Fruit fly (Drosophila melanogaster) whole organism, embryonic: Measurements from ENCODE around the gene Cyt-c-d.

Experiments used
- ATbp ChIP-seq: fragments of 200-800 bp; sonication (Bioruptor generic); optimal IDR thresholded peaks from 2 replicates; lab custom pipeline; 2017; ENCODE audit warnings: missing biosample characterization, mild to moderate bottlenecking, missing genetic modification characterization, missing genetic modification reagents
- CG1024 ChIP-seq: fragments of 200-800 bp; sonication (Bioruptor generic); IDR thresholded peaks from 2 replicates; pipeline ENCODE4 v1.3.6; 2022; ENCODE audit warnings: missing biosample characterization, missing genetic modification characterization
- CG10267 ChIP-seq: fragments of 200-800 bp; sonication (Bioruptor generic); optimal IDR thresholded peaks from 2 replicates; lab custom pipeline; 2018; ENCODE audit warnings: missing biosample characterization, mild to moderate bottlenecking, missing genetic modification characterization, moderate library complexity
- CG10959 ChIP-seq: fragments of 200-800 bp; sonication (Bioruptor generic); IDR thresholded peaks from 2 replicates; pipeline ENCODE4 v1.3.6; 2022; ENCODE audit warnings: missing biosample characterization, missing genetic modification characterization
- CG11085 ChIP-seq: fragments of 200-800 bp; sonication (Bioruptor generic); IDR thresholded peaks from 2 replicates; pipeline ENCODE4 v1.3.6; 2022; ENCODE audit warnings: missing biosample characterization, missing genetic modification characterization
- CG11504 ChIP-seq: fragments of 200-800 bp; sonication (Bioruptor generic); optimal IDR thresholded peaks from 3 replicates; lab custom pipeline; 2019; ENCODE audit warnings: missing biosample characterization, mild to moderate bottlenecking, missing genetic modification characterization, moderate library complexity
- CG11560 ChIP-seq: fragments of 200-800 bp; sonication (Bioruptor generic); IDR thresholded peaks from 3 replicates; pipeline ENCODE4 v1.3.6; 2022; ENCODE audit warnings: missing biosample characterization, missing genetic modification characterization
- CG11695 ChIP-seq: fragments of 200-800 bp; sonication (Bioruptor generic); IDR thresholded peaks from 3 replicates; pipeline ENCODE4 v1.3.6; 2022; ENCODE audit warnings: missing biosample characterization, missing genetic modification characterization
- CG12104 ChIP-seq: fragments of 200-800 bp; sonication (Bioruptor generic); optimal IDR thresholded peaks from 3 replicates; lab custom pipeline; 2016; ENCODE audit warnings: missing biosample characterization, missing genetic modification characterization
- CG13296 ChIP-seq: fragments of 200-800 bp; sonication (Bioruptor generic); optimal IDR thresholded peaks from 3 replicates; lab custom pipeline; 2018; ENCODE audit warnings: missing biosample characterization, mild to moderate bottlenecking, missing genetic modification characterization
- CG1602 ChIP-seq: fragments of 200-800 bp; sonication (Bioruptor generic); optimal IDR thresholded peaks from 3 replicates; lab custom pipeline; 2016; ENCODE audit warnings: missing biosample characterization, missing genetic modification characterization
- CG17186 ChIP-seq: fragments of 200-800 bp; sonication (Bioruptor generic); optimal IDR thresholded peaks from 3 replicates; lab custom pipeline; 2017; ENCODE audit warnings: missing biosample characterization, missing genetic modification reagents, missing genetic modification characterization
- CG1792 ChIP-seq: fragments of 200-800 bp; sonication (Bioruptor generic); optimal IDR thresholded peaks from 2 replicates; lab custom pipeline; 2016; ENCODE audit warnings: missing biosample characterization, missing genetic modification characterization
- CG18262 ChIP-seq: fragments of 200-800 bp; optimal IDR thresholded peaks from 3 replicates; lab custom pipeline; 2019; ENCODE audit warnings: missing biosample characterization, mild to moderate bottlenecking, missing genetic modification characterization, moderate library complexity
- CG18764 ChIP-seq: fragments of 200-800 bp; sonication (Bioruptor generic); optimal IDR thresholded peaks from 3 replicates; lab custom pipeline; 2016; ENCODE audit warnings: missing biosample characterization, missing genetic modification characterization
- CG30403 ChIP-seq: fragments of 200-800 bp; sonication (Bioruptor generic); optimal IDR thresholded peaks from 3 replicates; lab custom pipeline; 2016; ENCODE audit warnings: missing biosample characterization, missing genetic modification characterization
- CG32767 ChIP-seq: fragments of 200-800 bp; sonication (Bioruptor generic); IDR thresholded peaks from 2 replicates; pipeline ENCODE4 v1.3.6; 2022; ENCODE audit warnings: missing biosample characterization, missing genetic modification characterization
- CG33213 ChIP-seq: fragments of 200-800 bp; sonication (Bioruptor generic); optimal IDR thresholded peaks from 3 replicates; lab custom pipeline; 2016; ENCODE audit warnings: missing biosample characterization, missing genetic modification characterization
- CG34422 ChIP-seq: fragments of 200-800 bp; sonication (Bioruptor generic); IDR thresholded peaks from 3 replicates; pipeline ENCODE4 v1.3.6; 2022; ENCODE audit warnings: missing biosample characterization, missing genetic modification characterization
- CG3847 ChIP-seq: fragments of 200-800 bp; sonication (Bioruptor generic); IDR thresholded peaks from 2 replicates; pipeline ENCODE4 v1.3.6; 2022; ENCODE audit warnings: missing biosample characterization, missing genetic modification characterization
- CG7745 ChIP-seq: fragments of 200-800 bp; sonication (Bioruptor generic); optimal IDR thresholded peaks from 2 replicates; lab custom pipeline; 2018; ENCODE audit warnings: missing biosample characterization, mild to moderate bottlenecking, missing genetic modification characterization, moderate library complexity
- CG7987 ChIP-seq: fragments of 200-800 bp; sonication (Bioruptor generic); optimal IDR thresholded peaks from 2 replicates; lab custom pipeline; 2018; ENCODE audit warnings: missing biosample characterization, mild to moderate bottlenecking, missing genetic modification characterization, moderate library complexity
- CG9437 ChIP-seq: fragments of 200-800 bp; sonication (Bioruptor generic); optimal IDR thresholded peaks from 2 replicates; lab custom pipeline; 2018; ENCODE audit warnings: missing biosample characterization, mild to moderate bottlenecking, missing genetic modification characterization
- Doc3 ChIP-seq: fragments of 200-800 bp; sonication (Bioruptor generic); IDR thresholded peaks from 3 replicates; pipeline ENCODE4 v1.3.6; 2022; ENCODE audit warnings: missing biosample characterization, missing genetic modification characterization; ENCODE audit not compliant: partially characterized antibody
- Ets65A ChIP-seq: fragments of 200-800 bp; sonication (Bioruptor generic); peaks from one replicate; lab custom pipeline; 2016; ENCODE audit warnings: missing biosample characterization, missing genetic modification characterization
- GATAe ChIP-seq: fragments of 200-800 bp; sonication (Bioruptor generic); conservative IDR thresholded peaks from 2 replicates; pipeline ENCODE4 v1.3.6; 2022; ENCODE audit warnings: missing biosample characterization, missing genetic modification characterization
- H15 ChIP-seq: fragments of 200-800 bp; sonication (Bioruptor generic); IDR thresholded peaks from 3 replicates; pipeline ENCODE4 v1.3.6; 2022; ENCODE audit warnings: missing biosample characterization, missing genetic modification characterization
- HLH4C ChIP-seq: fragments of 200-800 bp; sonication (Bioruptor generic); IDR thresholded peaks from 3 replicates; pipeline ENCODE4 v1.3.6; 2022; ENCODE audit warnings: missing biosample characterization, missing genetic modification characterization; ENCODE audit not compliant: partially characterized antibody
- MESR4 ChIP-seq: fragments of 200-800 bp; sonication (Bioruptor generic); optimal IDR thresholded peaks from 2 replicates; lab custom pipeline; 2018; ENCODE audit warnings: missing biosample characterization, mild to moderate bottlenecking, missing genetic modification characterization, moderate library complexity
- Max ChIP-seq: fragments of 200-800 bp; sonication (Bioruptor generic); optimal IDR thresholded peaks from 2 replicates; lab custom pipeline; 2016; ENCODE audit warnings: missing biosample characterization, mild to moderate bottlenecking, missing genetic modification characterization
- Rx ChIP-seq: fragments of 200-800 bp; sonication (Bioruptor generic); IDR thresholded peaks from 2 replicates; pipeline ENCODE4 v1.3.6; 2022; ENCODE audit warnings: missing biosample characterization, missing genetic modification characterization
- Scr ChIP-seq: fragments of 200-800 bp; sonication (Bioruptor generic); IDR thresholded peaks from 2 replicates; pipeline ENCODE4 v1.3.6; 2022; ENCODE audit warnings: missing biosample characterization, missing genetic modification characterization; ENCODE audit not compliant: partially characterized antibody
- Spps ChIP-seq: fragments of 200-800 bp; sonication (Bioruptor generic); optimal IDR thresholded peaks from 2 replicates; lab custom pipeline; 2018; ENCODE audit warnings: missing biosample characterization, mild to moderate bottlenecking, missing genetic modification characterization
- Stat92E ChIP-seq, 3 experiments: fragments of >200 bp in 2 of 3; fragments of 200-800 bp in 1 of 3; sonication (Bioruptor generic) in 1 of 3; optimal IDR thresholded peaks; 2 replicates each; lab custom pipeline; 2017 to 2019; ENCODE audit warnings: missing biosample characterization in 3 of 3, missing genetic modification characterization in 3 of 3, mild to moderate bottlenecking in 1 of 3, moderate library complexity in 1 of 3
- btn ChIP-seq: fragments of 200-800 bp; sonication (Bioruptor generic); optimal IDR thresholded peaks from 2 replicates; lab custom pipeline; 2016; ENCODE audit warnings: missing biosample characterization, missing genetic modification characterization
- caup ChIP-seq: fragments of 200-800 bp; sonication (Bioruptor generic); optimal IDR thresholded peaks from 3 replicates; lab custom pipeline; 2017; ENCODE audit warnings: missing biosample characterization, mild to moderate bottlenecking, missing genetic modification characterization, moderate library complexity; ENCODE audit not compliant: severe bottlenecking
- chinmo ChIP-seq: fragments of 200-800 bp; sonication (Bioruptor generic); IDR thresholded peaks from 4 replicates; pipeline ENCODE4 v1.3.6; 2022; ENCODE audit warnings: missing biosample characterization, missing genetic modification characterization; ENCODE audit not compliant: partially characterized antibody
- dysf ChIP-seq: fragments of 200-800 bp; sonication (Bioruptor generic); IDR thresholded peaks from 3 replicates; pipeline ENCODE4 v1.3.6; 2022; ENCODE audit warnings: missing biosample characterization, missing genetic modification characterization
- eve ChIP-seq, 2 experiments: fragments of >200 bp; optimal IDR thresholded peaks; 2 replicates each; lab custom pipeline; 2017; ENCODE audit warnings: missing biosample characterization in 2 of 2, missing genetic modification characterization in 2 of 2
- fru ChIP-seq: fragments of >200 bp; optimal IDR thresholded peaks from 2 replicates; lab custom pipeline; 2017
- inv ChIP-seq: fragments of 200-800 bp; sonication (Bioruptor generic); IDR thresholded peaks from 2 replicates; pipeline ENCODE4 v1.3.6; 2022; ENCODE audit warnings: missing biosample characterization, missing genetic modification characterization; ENCODE audit not compliant: partially characterized antibody
- nerfin-1 ChIP-seq: fragments of 200-800 bp; sonication (Bioruptor generic); optimal IDR thresholded peaks from 3 replicates; lab custom pipeline; 2019; ENCODE audit warnings: missing biosample characterization, mild to moderate bottlenecking, missing genetic modification characterization, moderate library complexity
- nerfin-2 ChIP-seq: fragments of 200-800 bp; sonication (Bioruptor generic); IDR thresholded peaks from 2 replicates; pipeline ENCODE4 v1.3.6; 2022; ENCODE audit warnings: missing biosample characterization, missing genetic modification characterization; ENCODE audit not compliant: partially characterized antibody
- onecut ChIP-seq: fragments of 200-800 bp; sonication (Bioruptor generic); IDR thresholded peaks from 2 replicates; pipeline ENCODE4 v1.3.6; 2022; ENCODE audit warnings: missing biosample characterization, missing genetic modification characterization
- slou ChIP-seq: fragments of 200-800 bp; sonication (Bioruptor generic); optimal IDR thresholded peaks from 3 replicates; lab custom pipeline; 2016; ENCODE audit warnings: missing biosample characterization, missing genetic modification characterization
- unc-4 ChIP-seq: fragments of 200-800 bp; sonication (Bioruptor generic); IDR thresholded peaks from 2 replicates; pipeline ENCODE4 v1.3.6; 2022; ENCODE audit warnings: missing biosample characterization, missing genetic modification characterization; ENCODE audit not compliant: partially characterized antibody
- wek ChIP-seq: fragments of 200-800 bp; sonication (Bioruptor generic); optimal IDR thresholded peaks from 3 replicates; lab custom pipeline; 2018; ENCODE audit warnings: missing biosample characterization, mild to moderate bottlenecking, missing genetic modification characterization, moderate library complexity
- zen ChIP-seq: fragments of 200-800 bp; sonication (Bioruptor generic); optimal IDR thresholded peaks from 3 replicates; lab custom pipeline; 2018; ENCODE audit warnings: missing biosample characterization, mild to moderate bottlenecking, missing genetic modification characterization, moderate library complexity

Gene Cyt-c-d

dm6 chr2L:16743055-16743805 lies 27.5 kb downstream of the Cyt-c-d start, which contains the start of the genes LSm7 and BuGZ (continued):
- TF ChIP-seq dysf (no peak), eve (GFP tag; optimal IDR thresholded peaks at IDR 0.05; lab: Kevin White, UChicago) (no peak), Doc3 (GFP tag; lab: Robert Waterston, UW) (peak; percentile 49; the same call in 2 of the 3 replicates), Max (GFP tag; lab: Kevin White, UChicago) (peak; percentile 48), nerfin-2 (GFP tag; lab: Robert Waterston, UW) (peak; percentile 43; the same call in 1 of the 2 replicates), fru (no peak), CG9437 (GFP tag; lab: Kevin White, UChicago) (peak; percentile 45), CG13296 (GFP tag; lab: Kevin White, UChicago) (peak; percentile 35), wek (GFP tag; lab: Kevin White, UChicago) (no peak), CG34422 (GFP tag; lab: Robert Waterston, UW) (peak; percentile 22; the same call in 1 of the 3 replicates), zen (tag; lab: Kevin White, UChicago) (peak; percentile 68), CG1792 (GFP tag; lab: Kevin White, UChicago) (no peak), CG10959 (GFP tag; lab: Robert Waterston, UW) (no peak), MESR4 (GFP tag; lab: Kevin White, UChicago) (peak; percentile 98), CG30403 (peak; percentile 38), CG1024 (no peak), Scr (GFP tag; lab: Robert Waterston, UW) (peak; percentile 75), CG12104 (GFP tag; lab: Kevin White, UChicago) (peak; percentile 57), GATAe (GFP tag; lab: Robert Waterston, UW) (no peak), Stat92E (GFP tag; optimal IDR thresholded peaks at IDR 0.05; lab: Kevin White, UChicago) (peak in 1 of 3 experiments; percentile 21), CG18764 (GFP tag; lab: Kevin White, UChicago) (peak; percentile 9), CG7987 (GFP tag; lab: Kevin White, UChicago) (peak; percentile 38), Ets65A (GFP tag; lab: Kevin White, UChicago) (peak; percentile 69), chinmo (0 out of 4 replicates have a peak, but pooled peaks have one; percentile 38), CG17186 (GFP tag; lab: Kevin White, UChicago) (peak; percentile 83), Rx (peak; percentile 20; the same call in 1 of the 2 replicates), nerfin-1 (tag; lab: Kevin White, UChicago) (peak; percentile 17), CG18262 (tag; lab: Kevin White, UChicago) (peak; percentile 63), Spps (no peak), ATbp (GFP tag; lab: Kevin White, UChicago) (no peak), inv (GFP tag; lab: Robert Waterston, UW) (peak; percentile 60), CG33213 (GFP tag; lab: Kevin White, UChicago) (peak; percentile 58), CG11504 (no peak), CG3847 (GFP tag; lab: Robert Waterston, UW) (peak; percentile 62), CG11085 (GFP tag; lab: Robert Waterston, UW) (no peak), CG11695 (GFP tag; lab: Robert Waterston, UW) (no peak), unc-4 (GFP tag; lab: Robert Waterston, UW) (peak; percentile 70), caup (GFP tag; lab: Kevin White, UChicago) (peak; percentile 46), CG10267 (peak; percentile 64), slou (GFP tag; lab: Kevin White, UChicago) (peak; percentile 23), H15 (0 out of 3 replicates have a peak, but pooled peaks have one; percentile 12), CG32767 (GFP tag; lab: Robert Waterston, UW) (peak; percentile 80), btn (GFP tag; lab: Kevin White, UChicago) (no peak), HLH4C (GFP tag; lab: Robert Waterston, UW) (0 out of 3 replicates have a peak, but pooled peaks have one; percentile 25), CG11560 (tag; lab: Robert Waterston, UW) (peak; percentile 80; the same call in 2 of the 3 replicates), onecut (peak; percentile 70; the same call in 1 of the 2 replicates), CG1602 (GFP tag; lab: Kevin White, UChicago) (peak; percentile 13), CG7745 (tag; lab: Kevin White, UChicago) (no peak)
